Fruit fly (Drosophila melanogaster) whole organism, embryonic: ENCODE measurements around the gene CG8861.

Experiments used
- Atf-2 ChIP-seq: fragments of 200-800 bp; sonication (Bioruptor generic); optimal IDR thresholded peaks from 2 replicates; lab custom pipeline; 2016; ENCODE audit warnings: missing biosample characterization, missing genetic modification characterization
- CG10565 ChIP-seq: fragments of 200-800 bp; sonication (Bioruptor generic); optimal IDR thresholded peaks from 3 replicates; lab custom pipeline; 2016; ENCODE audit warnings: missing biosample characterization, mild to moderate bottlenecking, missing genetic modification characterization
- CG10959 ChIP-seq: fragments of 200-800 bp; sonication (Bioruptor generic); IDR thresholded peaks from 2 replicates; pipeline ENCODE4 v1.3.6; 2022; ENCODE audit warnings: missing biosample characterization, missing genetic modification characterization
- CG11247 ChIP-seq: fragments of 200-800 bp; sonication (Bioruptor generic); IDR thresholded peaks from 2 replicates; pipeline ENCODE4 v1.3.6; 2022; ENCODE audit warnings: missing biosample characterization, missing genetic modification characterization
- CG15601 ChIP-seq: fragments of 200-800 bp; sonication (Bioruptor generic); optimal IDR thresholded peaks from 3 replicates; lab custom pipeline; 2019; ENCODE audit warnings: missing biosample characterization, mild to moderate bottlenecking, missing genetic modification characterization, moderate library complexity
- CG18476 ChIP-seq: fragments of 200-800 bp; sonication (Bioruptor generic); optimal IDR thresholded peaks from 2 replicates; lab custom pipeline; 2016; ENCODE audit warnings: missing biosample characterization, mild to moderate bottlenecking, missing genetic modification characterization
- CG8478 ChIP-seq: fragments of >200 bp; optimal IDR thresholded peaks from 2 replicates; lab custom pipeline; 2018

DNA sequence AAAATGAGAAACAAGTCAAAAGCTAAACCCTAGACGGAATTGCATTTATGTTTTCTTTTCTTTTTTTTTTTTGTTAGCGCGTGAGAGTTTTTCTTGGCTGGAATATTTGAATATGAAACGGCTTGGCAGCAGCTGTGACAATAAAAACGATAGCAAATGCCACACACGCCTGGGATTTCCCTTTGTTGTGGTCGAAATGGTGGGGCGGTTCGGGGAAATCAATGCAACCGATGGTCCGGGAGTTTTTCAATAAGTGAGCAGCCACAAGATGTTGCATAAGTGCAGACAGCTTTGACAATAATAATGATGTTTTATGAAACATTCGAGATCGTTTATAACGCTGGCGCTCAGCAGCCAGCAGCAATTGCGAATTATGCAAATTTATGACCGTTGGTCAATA lies 48.5 kb upstream of the CG8861 start:
- TF ChIP-seq Atf-2 (GFP tag; lab: Kevin White, UChicago) (no peak), CG8478 (lab: Kevin White, UChicago) (no peak), CG10959 (GFP tag; lab: Robert Waterston, UW) (no peak), CG15601 (tag; lab: Kevin White, UChicago) (no peak), CG10565 (GFP tag; lab: Kevin White, UChicago) (no peak), CG11247 (GFP tag; lab: Robert Waterston, UW) (no peak), CG18476 (GFP tag; lab: Kevin White, UChicago) (no peak)
